Worm (Caenorhabditis elegans) whole organism, mixed stage, embryonic: ENCODE measurements around the gene ZK896.4.

Experiments used
- elt-1 ChIP-seq: sonication (generic microtip); optimal IDR thresholded peaks from 2 replicates; lab custom pipeline; 2017; ENCODE audit warnings: missing genetic modification characterization, mild to moderate bottlenecking, missing compliant biosample characterization, antibody characterized with exemption, moderate library complexity, borderline replicate concordance; ENCODE audit not compliant: insufficient read depth
- unc-62 ChIP-seq: fragments of 150-350 bp; optimal IDR thresholded peaks from 2 replicates; lab custom pipeline; 2014; ENCODE audit warnings: missing biosample characterization, missing genetic modification reagents, missing genetic modification characterization
- zip-8 ChIP-seq: fragments of 150-350 bp; optimal IDR thresholded peaks from 2 replicates; lab custom pipeline; 2014; ENCODE audit warnings: missing biosample characterization, missing genetic modification characterization

DNA sequence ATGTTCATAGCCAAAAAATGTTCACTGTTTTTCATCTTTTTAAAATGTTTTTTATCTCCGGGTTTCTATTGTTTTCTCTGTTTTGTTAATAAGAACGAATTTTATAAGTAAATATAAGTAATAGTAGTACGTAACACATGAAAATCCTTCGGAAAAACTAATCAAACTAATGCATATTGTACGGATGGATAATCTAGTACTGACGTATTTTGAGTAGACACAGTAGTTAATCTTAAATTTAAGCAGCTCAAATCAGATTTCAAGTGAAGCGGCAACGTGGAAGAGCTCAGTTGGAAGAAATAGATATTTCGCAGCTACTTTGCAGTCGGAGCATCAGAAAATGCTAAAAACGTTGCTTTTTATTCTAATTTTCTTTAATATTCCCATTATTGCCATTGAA lies 23.3 kb downstream of the ZK896.4 start, which contains the start of gene gcy-18:
- no peak for TF ChIP-seq elt-1 (tag; lab: Kevin White, UChicago)
- no peak for TF ChIP-seq unc-62
- TF ChIP-seq zip-8 = no peak
